Worm (Caenorhabditis elegans) whole organism, late embryonic: ENCODE results near the gene C25H3.1.

Experiments used
- F13H6.1 ChIP-seq: sonication (generic microtip); optimal IDR thresholded peaks from 2 replicates; lab custom pipeline; 2016; ENCODE audit warnings: missing genetic modification characterization, missing compliant biosample characterization
- T23F11.4 ChIP-seq: fragments of 200-800 bp; sonication (Bioruptor generic); optimal IDR thresholded peaks from 2 replicates; lab custom pipeline; 2018; ENCODE audit warnings: mild to moderate bottlenecking, missing genetic modification characterization, missing compliant biosample characterization
- Y22D7AL.16 ChIP-seq: sonication (generic microtip); optimal IDR thresholded peaks from 2 replicates; lab custom pipeline; 2016; ENCODE audit warnings: missing genetic modification characterization, missing compliant biosample characterization
- ama-1 ChIP-seq: fragments of 150-350 bp; optimal IDR thresholded peaks from 2 replicates; lab custom pipeline; 2014
- ceh-14 ChIP-seq: sonication (generic microtip); optimal IDR thresholded peaks from 2 replicates; lab custom pipeline; 2016; ENCODE audit warnings: missing genotype, missing genetic modification characterization, missing compliant biosample characterization
- ceh-18 ChIP-seq: sonication (generic microtip); optimal IDR thresholded peaks from 2 replicates; lab custom pipeline; 2016; ENCODE audit warnings: missing genetic modification characterization, missing compliant biosample characterization
- ceh-2 ChIP-seq: sonication (generic microtip); optimal IDR thresholded peaks from 2 replicates; lab custom pipeline; 2016; ENCODE audit warnings: missing genotype, missing genetic modification characterization, missing compliant biosample characterization
- ceh-22 ChIP-seq: sonication (generic microtip); optimal IDR thresholded peaks from 2 replicates; lab custom pipeline; 2017; ENCODE audit warnings: missing biosample characterization, missing genetic modification characterization
- ceh-24 ChIP-seq: sonication (generic microtip); optimal IDR thresholded peaks from 2 replicates; lab custom pipeline; 2016; ENCODE audit warnings: mild to moderate bottlenecking, missing genetic modification characterization, missing compliant biosample characterization
- ceh-30 ChIP-seq: fragments of 150-350 bp; optimal IDR thresholded peaks from 2 replicates; lab custom pipeline; 2014; ENCODE audit warnings: missing biosample characterization, missing genetic modification characterization
- ceh-31 ChIP-seq: sonication (generic microtip); optimal IDR thresholded peaks from 2 replicates; lab custom pipeline; 2016; ENCODE audit warnings: missing genetic modification characterization, missing compliant biosample characterization
- ceh-34 ChIP-seq: sonication (generic microtip); optimal IDR thresholded peaks from 2 replicates; lab custom pipeline; 2016; ENCODE audit warnings: mild to moderate bottlenecking, missing genetic modification characterization, missing compliant biosample characterization
- ceh-45 ChIP-seq: fragments of 200-800 bp; sonication (Bioruptor generic); IDR thresholded peaks from 2 replicates; pipeline ENCODE4 v1.3.6; 2022; ENCODE audit warnings: missing genetic modification reagents, missing genetic modification characterization, missing compliant biosample characterization
- ceh-48 ChIP-seq: sonication (generic microtip); optimal IDR thresholded peaks from 2 replicates; lab custom pipeline; 2016; ENCODE audit warnings: missing genetic modification characterization, inconsistent platforms, missing compliant biosample characterization
- ceh-6 ChIP-seq: fragments of 200-800 bp; sonication (Bioruptor generic); optimal IDR thresholded peaks from 2 replicates; lab custom pipeline; 2018; ENCODE audit warnings: mild to moderate bottlenecking, missing genetic modification characterization, missing compliant biosample characterization
- ceh-9 ChIP-seq: sonication (generic microtip); optimal IDR thresholded peaks from 2 replicates; lab custom pipeline; 2016; ENCODE audit warnings: mild to moderate bottlenecking, missing genetic modification characterization, inconsistent platforms, missing compliant biosample characterization
- che-1 ChIP-seq: sonication (generic microtip); optimal IDR thresholded peaks from 2 replicates; lab custom pipeline; 2016; ENCODE audit warnings: mild to moderate bottlenecking, missing genetic modification characterization, missing compliant biosample characterization
- dmd-4 ChIP-seq: sonication (generic microtip); optimal IDR thresholded peaks from 2 replicates; lab custom pipeline; 2016; ENCODE audit warnings: borderline replicate concordance, missing genetic modification characterization, missing compliant biosample characterization
- dve-1 ChIP-seq: sonication (generic microtip); optimal IDR thresholded peaks from 2 replicates; lab custom pipeline; 2017; ENCODE audit warnings: antibody characterized with exemption, mild to moderate bottlenecking, missing genetic modification characterization, missing compliant biosample characterization
- elt-2 ChIP-seq: sonication (generic microtip); optimal IDR thresholded peaks from 2 replicates; lab custom pipeline; 2016; ENCODE audit warnings: missing genetic modification reagents, missing genetic modification characterization, missing compliant biosample characterization
- elt-4 ChIP-seq: sonication (generic microtip); optimal IDR thresholded peaks from 2 replicates; lab custom pipeline; 2016; ENCODE audit warnings: missing genetic modification characterization, missing compliant biosample characterization
- ets-4 ChIP-seq: sonication (generic microtip); optimal IDR thresholded peaks from 2 replicates; lab custom pipeline; 2016; ENCODE audit warnings: missing genetic modification characterization, missing compliant biosample characterization
- eyg-1 ChIP-seq: sonication (generic microtip); optimal IDR thresholded peaks from 2 replicates; lab custom pipeline; 2016; ENCODE audit warnings: missing genotype, missing genetic modification characterization, missing compliant biosample characterization
- fkh-10 ChIP-seq: fragments of 150-350 bp; optimal IDR thresholded peaks from 2 replicates; lab custom pipeline; 2014; ENCODE audit warnings: missing biosample characterization, missing genetic modification reagents, missing genetic modification characterization
- fkh-6 ChIP-seq: sonication (generic microtip); optimal IDR thresholded peaks from 2 replicates; lab custom pipeline; 2016; ENCODE audit warnings: missing genetic modification characterization, missing compliant biosample characterization
- gmeb-2 ChIP-seq: sonication (generic microtip); optimal IDR thresholded peaks from 2 replicates; lab custom pipeline; 2016; ENCODE audit warnings: missing genetic modification characterization, inconsistent platforms, missing compliant biosample characterization
- hlh-13 ChIP-seq: fragments of 200-800 bp; sonication (Bioruptor generic); optimal IDR thresholded peaks from 2 replicates; lab custom pipeline; 2018; ENCODE audit warnings: mild to moderate bottlenecking, missing genetic modification characterization, missing compliant biosample characterization
- hlh-15 ChIP-seq: sonication (generic microtip); optimal IDR thresholded peaks from 2 replicates; lab custom pipeline; 2016; ENCODE audit warnings: missing genetic modification characterization, missing compliant biosample characterization
- hlh-30 ChIP-seq: sonication (generic microtip); optimal IDR thresholded peaks from 2 replicates; lab custom pipeline; 2017; ENCODE audit warnings: antibody characterized with exemption, missing genetic modification characterization, missing compliant biosample characterization; ENCODE audit not compliant: insufficient read depth
- hlh-6 ChIP-seq: sonication (generic microtip); optimal IDR thresholded peaks from 2 replicates; lab custom pipeline; 2016; ENCODE audit warnings: missing genotype, missing genetic modification characterization, missing compliant biosample characterization
- hlh-8 ChIP-seq: sonication (generic microtip); optimal IDR thresholded peaks from 2 replicates; lab custom pipeline; 2016; ENCODE audit warnings: missing genotype, missing genetic modification characterization, missing compliant biosample characterization
- lim-6 ChIP-seq: sonication (generic microtip); optimal IDR thresholded peaks from 2 replicates; lab custom pipeline; 2016; ENCODE audit warnings: missing genetic modification characterization, missing compliant biosample characterization
- mec-3 ChIP-seq: sonication (generic microtip); optimal IDR thresholded peaks from 2 replicates; lab custom pipeline; 2016; ENCODE audit warnings: borderline replicate concordance, missing genetic modification characterization, missing compliant biosample characterization
- nfya-1 ChIP-seq: sonication (generic microtip); optimal IDR thresholded peaks from 2 replicates; lab custom pipeline; 2017; ENCODE audit warnings: missing genetic modification characterization, mild to moderate bottlenecking, missing compliant biosample characterization, antibody characterized with exemption, moderate library complexity
- npax-4 ChIP-seq: sonication (generic microtip); optimal IDR thresholded peaks from 2 replicates; lab custom pipeline; 2016; ENCODE audit warnings: missing genetic modification characterization, missing compliant biosample characterization
- odd-2 ChIP-seq: sonication (generic microtip); optimal IDR thresholded peaks from 2 replicates; lab custom pipeline; 2017; ENCODE audit warnings: antibody characterized with exemption, mild to moderate bottlenecking, missing genetic modification characterization, missing compliant biosample characterization
- pag-3 ChIP-seq: sonication (generic microtip); optimal IDR thresholded peaks from 2 replicates; lab custom pipeline; 2016; ENCODE audit warnings: missing compliant biosample characterization, missing genetic modification characterization, borderline replicate concordance
- pat-9 ChIP-seq: fragments of 200-800 bp; sonication (Bioruptor generic); optimal IDR thresholded peaks from 2 replicates; lab custom pipeline; 2018; ENCODE audit warnings: mild to moderate bottlenecking, missing genetic modification characterization, moderate library complexity, missing compliant biosample characterization
- pax-1 ChIP-seq: fragments of 150-350 bp; optimal IDR thresholded peaks from 2 replicates; lab custom pipeline; 2014; ENCODE audit warnings: missing biosample characterization, missing genetic modification characterization
- pha-2 ChIP-seq: sonication (generic microtip); optimal IDR thresholded peaks from 2 replicates; lab custom pipeline; 2017; ENCODE audit warnings: mild to moderate bottlenecking, missing genetic modification characterization, missing compliant biosample characterization
- pha-4 ChIP-seq: fragments of 150-350 bp; optimal IDR thresholded peaks from 2 replicates; lab custom pipeline; 2018; ENCODE audit warnings: missing biosample characterization, missing genetic modification reagents, missing genetic modification characterization
- pros-1 ChIP-seq: fragments of 150-350 bp; optimal IDR thresholded peaks from 2 replicates; lab custom pipeline; 2014; ENCODE audit warnings: missing biosample characterization, missing genetic modification reagents, missing genetic modification characterization
- ref-2 ChIP-seq: sonication (generic microtip); optimal IDR thresholded peaks from 2 replicates; lab custom pipeline; 2016; ENCODE audit warnings: missing genetic modification characterization, missing compliant biosample characterization
- rnt-1 ChIP-seq: sonication (generic microtip); optimal IDR thresholded peaks from 2 replicates; lab custom pipeline; 2016; ENCODE audit warnings: missing genetic modification characterization, missing compliant biosample characterization
- sdc-2 ChIP-seq: sonication (generic microtip); optimal IDR thresholded peaks from 2 replicates; lab custom pipeline; 2016; ENCODE audit warnings: missing genotype, missing genetic modification characterization, missing compliant biosample characterization
- sox-2 ChIP-seq: fragments of 200-800 bp; sonication (Bioruptor generic); IDR thresholded peaks from 2 replicates; pipeline ENCODE4 v1.3.6; 2022; ENCODE audit warnings: missing genetic modification reagents, missing genetic modification characterization, missing compliant biosample characterization
- syd-9 ChIP-seq: sonication (generic microtip); optimal IDR thresholded peaks from 2 replicates; lab custom pipeline; 2016; ENCODE audit warnings: mild to moderate bottlenecking, missing genetic modification characterization, moderate library complexity, missing compliant biosample characterization
- tbx-2 ChIP-seq: sonication (generic microtip); optimal IDR thresholded peaks from 2 replicates; lab custom pipeline; 2016; ENCODE audit warnings: missing genetic modification characterization, missing compliant biosample characterization
- tbx-7 ChIP-seq: sonication (generic microtip); optimal IDR thresholded peaks from 2 replicates; lab custom pipeline; 2016; ENCODE audit warnings: missing genotype, missing genetic modification characterization, missing compliant biosample characterization
- unc-3 ChIP-seq, 2 experiments: fragments of 200-800 bp in 1 of 2; sonication (Bioruptor generic) in 1 of 2; sonication (generic microtip) in 1 of 2; conservative IDR thresholded peaks in 1 of 2; optimal IDR thresholded peaks in 1 of 2; 2 replicates each; pipeline versions ENCODE4 v1.3.6 to Lab custom; 2016 to 2022; ENCODE audit warnings: missing compliant biosample characterization in 2 of 2, missing genetic modification characterization in 2 of 2, missing genetic modification reagents in 1 of 2
- unc-86 ChIP-seq: sonication (generic microtip); optimal IDR thresholded peaks from 2 replicates; lab custom pipeline; 2016; ENCODE audit warnings: missing genetic modification characterization, missing compliant biosample characterization
- zip-5 ChIP-seq: sonication (generic microtip); optimal IDR thresholded peaks from 2 replicates; lab custom pipeline; 2016; ENCODE audit warnings: missing genetic modification characterization, missing compliant biosample characterization
- ztf-16 ChIP-seq: sonication (generic microtip); optimal IDR thresholded peaks from 2 replicates; lab custom pipeline; 2017; ENCODE audit warnings: missing genetic modification characterization, missing compliant biosample characterization

The C25H3.1 gene

ce11 chrII:5661735-5662177, 37.1 kb upstream of the C25H3.1 start:
- peak; percentile 90 for TF ChIP-seq dve-1 (tag; lab: Kevin White, UChicago)
- peak; percentile 90 for TF ChIP-seq ceh-34 (tag; lab: Kevin White, UChicago)
- TF ChIP-seq zip-5 = no peak
- peak; percentile 68 for TF ChIP-seq ceh-22 (tag; lab: Kevin White, UChicago)
- TF ChIP-seq hlh-8 (tag; lab: Kevin White, UChicago) = peak; percentile 64
- TF ChIP-seq ceh-31 = peak; percentile 89
- TF ChIP-seq mec-3 = peak; percentile 48
- TF ChIP-seq lim-6 (tag; lab: Kevin White, UChicago) = peak; percentile 78
- peak; percentile 92 for TF ChIP-seq pros-1 (tag; lab: Kevin White, UChicago)
- peak; percentile 44 for TF ChIP-seq ceh-30 (tag; lab: Kevin White, UChicago)
- no peak for TF ChIP-seq hlh-15 (tag; lab: Kevin White, UChicago)
- peak; percentile 5 for TF ChIP-seq pax-1 (tag; lab: Kevin White, UChicago)
- TF ChIP-seq fkh-6 = no peak
- peak; percentile 44 for TF ChIP-seq syd-9 (tag; lab: Kevin White, UChicago)
- TF ChIP-seq ceh-48 (tag; lab: Kevin White, UChicago) = peak; percentile 74
- peak; percentile 78 for TF ChIP-seq Y22D7AL.16 (tag; lab: Kevin White, UChicago)
- peak; percentile 78 for TF ChIP-seq ref-2 (tag; lab: Kevin White, UChicago)
- TF ChIP-seq hlh-13 = peak; percentile 45
- no peak for TF ChIP-seq pag-3
- TF ChIP-seq pha-2 (tag; lab: Kevin White, UChicago) = no peak
- no peak for TF ChIP-seq ceh-9 (tag; lab: Kevin White, UChicago)
- no peak for TF ChIP-seq odd-2 (tag; lab: Kevin White, UChicago)
- peak; percentile 22 for TF ChIP-seq hlh-6
- peak; percentile 61 for TF ChIP-seq dmd-4 (tag; lab: Kevin White, UChicago)
- peak; percentile 83 for TF ChIP-seq elt-2 (tag; lab: Kevin White, UChicago)
- peak; percentile 85 for TF ChIP-seq pat-9
- peak; percentile 90 for TF ChIP-seq ceh-18 (tag; lab: Kevin White, UChicago)
- peak; percentile 81 for TF ChIP-seq F13H6.1 (tag; lab: Kevin White, UChicago)
- TF ChIP-seq rnt-1 (tag; lab: Kevin White, UChicago) = peak; percentile 78
- no peak for TF ChIP-seq fkh-10 (GFP tag; lab: Kevin White, UChicago)
- TF ChIP-seq T23F11.4 (GFP tag; lab: Kevin White, UChicago) = peak; percentile 87
- peak; percentile 87 for TF ChIP-seq ceh-45 (GFP tag; lab: Robert Waterston, UW)
- peak; percentile 63 for TF ChIP-seq ceh-24
- TF ChIP-seq tbx-2 = peak; percentile 85
- peak; percentile 55 for TF ChIP-seq hlh-30 (tag; lab: Kevin White, UChicago)
- TF ChIP-seq ets-4 (tag; lab: Kevin White, UChicago) = peak; percentile 43
- TF ChIP-seq nfya-1 = peak; percentile 97
- TF ChIP-seq sox-2 (GFP tag; lab: Robert Waterston, UW) = peak; percentile 52; the same call in 1 of the 2 replicates
- peak; percentile 43 for TF ChIP-seq sdc-2 (tag; lab: Kevin White, UChicago)
- TF ChIP-seq che-1 = peak; percentile 63
- peak; percentile 72 for TF ChIP-seq ceh-14 (tag; lab: Kevin White, UChicago)
- peak; percentile 56 for TF ChIP-seq ceh-6
- TF ChIP-seq eyg-1 = no peak
- TF ChIP-seq pha-4 (tag; lab: Kevin White, UChicago) = no peak
- peak; percentile 70 for TF ChIP-seq gmeb-2 (tag; lab: Kevin White, UChicago)
- TF ChIP-seq unc-3 (GFP tag; conservative IDR thresholded peaks at IDR 0.05; lab: Robert Waterston, UW) = peak; percentile 93
- no peak for TF ChIP-seq unc-3 (tag; optimal IDR thresholded peaks at IDR 0.05; lab: Kevin White, UChicago)
- TF ChIP-seq tbx-7 (tag; lab: Kevin White, UChicago) = peak; percentile 23
- peak; percentile 98 for TF ChIP-seq ama-1
- peak; percentile 54 for TF ChIP-seq ceh-2
- no peak for TF ChIP-seq ztf-16 (tag; lab: Kevin White, UChicago)
- TF ChIP-seq unc-86 (tag; lab: Kevin White, UChicago) = peak; percentile 72
- no peak for TF ChIP-seq npax-4 (tag; lab: Kevin White, UChicago)
- no peak for TF ChIP-seq elt-4 (tag; lab: Kevin White, UChicago)
